Fruit fly (Drosophila melanogaster) whole organism, prepupa: Measurements from ENCODE around the gene CG7573.

ENCODE experiments used
- Blimp-1 ChIP-seq: fragments of 200-800 bp; sonication (Bioruptor generic); optimal IDR thresholded peaks from 3 replicates; lab custom pipeline; 2017; ENCODE audit warnings: missing biosample characterization, missing genetic modification characterization, mild to moderate bottlenecking, moderate library complexity, missing genetic modification reagents
- CG10631 ChIP-seq: fragments of 200-800 bp; sonication (Bioruptor generic); optimal IDR thresholded peaks from 2 replicates; lab custom pipeline; 2016; ENCODE audit warnings: missing biosample characterization, missing genetic modification characterization
- CG11294 ChIP-seq: fragments of 200-800 bp; sonication (Bioruptor generic); IDR thresholded peaks from 2 replicates; pipeline ENCODE4 v1.3.6; 2022; ENCODE audit warnings: missing biosample characterization, missing genetic modification characterization
- CG11762 ChIP-seq: fragments of 200-800 bp; sonication (Bioruptor generic); optimal IDR thresholded peaks from 3 replicates; lab custom pipeline; 2016; ENCODE audit warnings: missing biosample characterization, missing genetic modification characterization; ENCODE audit not compliant: insufficient read depth
- CG11902 ChIP-seq: fragments of 200-800 bp; sonication (Bioruptor generic); optimal IDR thresholded peaks from 3 replicates; lab custom pipeline; 2016; ENCODE audit warnings: missing biosample characterization, missing genetic modification characterization
- CG15336 ChIP-seq: fragments of 200-800 bp; sonication (Bioruptor generic); IDR thresholded peaks from 2 replicates; pipeline ENCODE4 v1.3.6; 2022; ENCODE audit warnings: missing biosample characterization, missing genetic modification characterization
- CG1621 ChIP-seq: fragments of 200-800 bp; sonication (Bioruptor generic); optimal IDR thresholded peaks from 3 replicates; lab custom pipeline; 2018; ENCODE audit warnings: missing biosample characterization, mild to moderate bottlenecking, missing genetic modification characterization
- CG16779 ChIP-seq: fragments of 200-800 bp; sonication (Bioruptor generic); optimal IDR thresholded peaks from 3 replicates; lab custom pipeline; 2017; ENCODE audit warnings: missing biosample characterization, mild to moderate bottlenecking, missing genetic modification characterization
- CG31627 ChIP-seq: fragments of 200-800 bp; sonication (Bioruptor generic); optimal IDR thresholded peaks from 3 replicates; lab custom pipeline; 2016; ENCODE audit warnings: missing biosample characterization, missing genetic modification characterization
- CG32006 ChIP-seq: fragments of 200-800 bp; sonication (Bioruptor generic); optimal IDR thresholded peaks from 3 replicates; lab custom pipeline; 2017; ENCODE audit warnings: missing biosample characterization, mild to moderate bottlenecking, missing genetic modification characterization
- CG34406 ChIP-seq: fragments of 200-800 bp; sonication (Bioruptor generic); optimal IDR thresholded peaks from 3 replicates; lab custom pipeline; 2016; ENCODE audit warnings: missing biosample characterization, missing genetic modification characterization
- CG3919 ChIP-seq: fragments of 200-800 bp; sonication (Bioruptor generic); optimal IDR thresholded peaks from 3 replicates; lab custom pipeline; 2016; ENCODE audit warnings: missing biosample characterization, missing genetic modification characterization
- CG4318 ChIP-seq: fragments of 200-800 bp; sonication (Bioruptor generic); optimal IDR thresholded peaks from 3 replicates; lab custom pipeline; 2017; ENCODE audit warnings: missing biosample characterization, mild to moderate bottlenecking, missing genetic modification characterization
- CG6163 ChIP-seq: fragments of 200-800 bp; sonication (Bioruptor generic); IDR thresholded peaks from 3 replicates; pipeline ENCODE4 v1.3.6; 2022; ENCODE audit warnings: missing biosample characterization, missing genetic modification characterization
- CG6276 ChIP-seq: fragments of 200-800 bp; sonication (Bioruptor generic); optimal IDR thresholded peaks from 2 replicates; lab custom pipeline; 2017; ENCODE audit warnings: missing biosample characterization, mild to moderate bottlenecking, missing genetic modification characterization
- CG6792 ChIP-seq: fragments of 200-800 bp; sonication (Bioruptor generic); optimal IDR thresholded peaks from 3 replicates; lab custom pipeline; 2016; ENCODE audit warnings: missing biosample characterization, missing genetic modification characterization
- CG6808 ChIP-seq: fragments of 200-800 bp; sonication (Bioruptor generic); optimal IDR thresholded peaks from 3 replicates; lab custom pipeline; 2017; ENCODE audit warnings: missing biosample characterization, missing genetic modification characterization, mild to moderate bottlenecking, moderate library complexity, missing genetic modification reagents
- CG6854 ChIP-seq: fragments of 200-800 bp; sonication (Bioruptor generic); optimal IDR thresholded peaks from 2 replicates; lab custom pipeline; 2017; ENCODE audit warnings: missing biosample characterization, mild to moderate bottlenecking, missing genetic modification characterization
- CG7368 ChIP-seq: fragments of 200-800 bp; sonication (Bioruptor generic); optimal IDR thresholded peaks from 3 replicates; lab custom pipeline; 2016; ENCODE audit warnings: missing biosample characterization, missing genetic modification characterization
- CG8119 ChIP-seq: fragments of 200-800 bp; sonication (Bioruptor generic); IDR thresholded peaks from 3 replicates; pipeline ENCODE4 v1.3.6; 2022; ENCODE audit warnings: missing biosample characterization, missing genetic modification characterization
- CG8319 ChIP-seq: fragments of 200-800 bp; sonication (Bioruptor generic); optimal IDR thresholded peaks from 3 replicates; lab custom pipeline; 2016; ENCODE audit warnings: missing biosample characterization, missing genetic modification characterization
- CG9139 ChIP-seq: fragments of 200-800 bp; sonication (Bioruptor generic); optimal IDR thresholded peaks from 3 replicates; lab custom pipeline; 2017; ENCODE audit warnings: missing biosample characterization, mild to moderate bottlenecking, missing genetic modification characterization
- Eip78C ChIP-seq: fragments of 200-800 bp; sonication (Bioruptor generic); peaks from one replicate; lab custom pipeline; 2016; ENCODE audit warnings: missing biosample characterization, missing genetic modification characterization
- Eip93F ChIP-seq: fragments of 200-800 bp; sonication (Bioruptor generic); optimal IDR thresholded peaks from 2 replicates; lab custom pipeline; 2016; ENCODE audit warnings: missing biosample characterization, mild to moderate bottlenecking, missing genetic modification characterization
- Hr38 ChIP-seq: sonication (Bioruptor generic); optimal IDR thresholded peaks from 2 replicates; lab custom pipeline; 2016; ENCODE audit warnings: missing biosample characterization, missing genetic modification characterization
- Hr39 ChIP-seq: fragments of 200-800 bp; sonication (Bioruptor generic); optimal IDR thresholded peaks from 2 replicates; lab custom pipeline; 2016; ENCODE audit warnings: missing biosample characterization, missing genetic modification characterization
- Hr4 ChIP-seq: fragments of 200-800 bp; sonication (Bioruptor generic); optimal IDR thresholded peaks from 3 replicates; lab custom pipeline; 2016; ENCODE audit warnings: missing biosample characterization, missing genetic modification characterization
- Met ChIP-seq: fragments of 200-800 bp; sonication (Bioruptor generic); optimal IDR thresholded peaks from 3 replicates; lab custom pipeline; 2016; ENCODE audit warnings: missing biosample characterization, missing genetic modification characterization
- OdsH ChIP-seq: fragments of 200-800 bp; sonication (Bioruptor generic); optimal IDR thresholded peaks from 3 replicates; lab custom pipeline; 2016; ENCODE audit warnings: missing biosample characterization, missing genetic modification characterization
- Smox ChIP-seq: fragments of 200-800 bp; sonication (Bioruptor generic); optimal IDR thresholded peaks from 3 replicates; lab custom pipeline; 2016; ENCODE audit warnings: missing biosample characterization, missing genetic modification characterization
- Sox102F ChIP-seq: fragments of 200-800 bp; sonication (Bioruptor generic); optimal IDR thresholded peaks from 2 replicates; lab custom pipeline; 2016; ENCODE audit warnings: missing biosample characterization, mild to moderate bottlenecking, missing genetic modification characterization
- Sox14 ChIP-seq: fragments of 200-800 bp; sonication (Bioruptor generic); optimal IDR thresholded peaks from 3 replicates; lab custom pipeline; 2016; ENCODE audit warnings: missing biosample characterization, missing genetic modification characterization
- Sox15 ChIP-seq: fragments of 200-800 bp; sonication (Bioruptor generic); optimal IDR thresholded peaks from 3 replicates; lab custom pipeline; 2016; ENCODE audit warnings: missing biosample characterization, missing genetic modification characterization
- acj6 ChIP-seq: fragments of 200-800 bp; sonication (Bioruptor generic); optimal IDR thresholded peaks from 3 replicates; lab custom pipeline; 2016; ENCODE audit warnings: missing biosample characterization, missing genetic modification characterization
- cyc ChIP-seq: fragments of 200-800 bp; sonication (Bioruptor generic); optimal IDR thresholded peaks from 3 replicates; lab custom pipeline; 2016; ENCODE audit warnings: missing biosample characterization, missing genetic modification characterization
- dac ChIP-seq: fragments of 200-800 bp; sonication (Bioruptor generic); optimal IDR thresholded peaks from 2 replicates; lab custom pipeline; 2017; ENCODE audit warnings: missing biosample characterization, mild to moderate bottlenecking, missing genetic modification characterization
- dsx ChIP-seq: fragments of 200-800 bp; optimal IDR thresholded peaks from 3 replicates; lab custom pipeline; 2019; ENCODE audit warnings: missing biosample characterization, mild to moderate bottlenecking, missing genetic modification characterization, moderate library complexity; ENCODE audit not compliant: poor library complexity, severe bottlenecking
- eg ChIP-seq: fragments of 200-800 bp; sonication (Bioruptor generic); IDR thresholded peaks from 3 replicates; pipeline ENCODE4 v1.3.6; 2022; ENCODE audit warnings: missing biosample characterization, missing genetic modification characterization
- esn ChIP-seq: fragments of 200-800 bp; sonication (Bioruptor generic); optimal IDR thresholded peaks from 2 replicates; lab custom pipeline; 2016; ENCODE audit warnings: missing biosample characterization, mild to moderate bottlenecking, missing genetic modification characterization, moderate library complexity
- fd59A ChIP-seq: fragments of 200-800 bp; sonication (Bioruptor generic); optimal IDR thresholded peaks from 2 replicates; lab custom pipeline; 2017; ENCODE audit warnings: missing biosample characterization, mild to moderate bottlenecking, missing genetic modification characterization, missing genetic modification reagents
- fd85E ChIP-seq: fragments of 200-800 bp; sonication (Bioruptor generic); optimal IDR thresholded peaks from 3 replicates; lab custom pipeline; 2016; ENCODE audit warnings: missing biosample characterization, missing genetic modification characterization
- fkh ChIP-seq: fragments of 200-800 bp; sonication (Bioruptor generic); optimal IDR thresholded peaks from 3 replicates; lab custom pipeline; 2017; ENCODE audit warnings: missing biosample characterization, mild to moderate bottlenecking, missing genetic modification characterization, moderate library complexity
- lz ChIP-seq: fragments of 200-800 bp; sonication (Bioruptor generic); optimal IDR thresholded peaks from 3 replicates; lab custom pipeline; 2016; ENCODE audit warnings: missing biosample characterization, missing genetic modification characterization
- pdm3 ChIP-seq: fragments of 200-800 bp; sonication (Bioruptor generic); optimal IDR thresholded peaks from 3 replicates; lab custom pipeline; 2016; ENCODE audit warnings: missing biosample characterization, missing genetic modification characterization
- salr ChIP-seq, 2 experiments: fragments of 200-800 bp; sonication (Bioruptor generic); optimal IDR thresholded peaks; 3 replicates each; lab custom pipeline; 2016 to 2018; ENCODE audit warnings: missing biosample characterization in 2 of 2, missing genetic modification characterization in 2 of 2, mild to moderate bottlenecking in 1 of 2
- ss ChIP-seq, 2 experiments: fragments of 200-800 bp; sonication (Bioruptor generic); optimal IDR thresholded peaks; 2 replicates in 1 of 2; 3 replicates in 1 of 2; lab custom pipeline; 2017 to 2018; ENCODE audit warnings: mild to moderate bottlenecking in 2 of 2, missing biosample characterization in 2 of 2, missing genetic modification characterization in 2 of 2, moderate library complexity in 1 of 2
- svp ChIP-seq: fragments of 200-800 bp; sonication (Bioruptor generic); peaks from one replicate; lab custom pipeline; 2016; ENCODE audit warnings: missing biosample characterization, missing genetic modification characterization
- topi ChIP-seq: fragments of 200-800 bp; sonication (Bioruptor generic); optimal IDR thresholded peaks from 3 replicates; lab custom pipeline; 2016; ENCODE audit warnings: missing biosample characterization, missing genetic modification characterization
- vri ChIP-seq: fragments of 200-800 bp; sonication (Bioruptor generic); optimal IDR thresholded peaks from 3 replicates; lab custom pipeline; 2016; ENCODE audit warnings: missing biosample characterization, mild to moderate bottlenecking, missing genetic modification characterization

Gene CG7573

DNA sequence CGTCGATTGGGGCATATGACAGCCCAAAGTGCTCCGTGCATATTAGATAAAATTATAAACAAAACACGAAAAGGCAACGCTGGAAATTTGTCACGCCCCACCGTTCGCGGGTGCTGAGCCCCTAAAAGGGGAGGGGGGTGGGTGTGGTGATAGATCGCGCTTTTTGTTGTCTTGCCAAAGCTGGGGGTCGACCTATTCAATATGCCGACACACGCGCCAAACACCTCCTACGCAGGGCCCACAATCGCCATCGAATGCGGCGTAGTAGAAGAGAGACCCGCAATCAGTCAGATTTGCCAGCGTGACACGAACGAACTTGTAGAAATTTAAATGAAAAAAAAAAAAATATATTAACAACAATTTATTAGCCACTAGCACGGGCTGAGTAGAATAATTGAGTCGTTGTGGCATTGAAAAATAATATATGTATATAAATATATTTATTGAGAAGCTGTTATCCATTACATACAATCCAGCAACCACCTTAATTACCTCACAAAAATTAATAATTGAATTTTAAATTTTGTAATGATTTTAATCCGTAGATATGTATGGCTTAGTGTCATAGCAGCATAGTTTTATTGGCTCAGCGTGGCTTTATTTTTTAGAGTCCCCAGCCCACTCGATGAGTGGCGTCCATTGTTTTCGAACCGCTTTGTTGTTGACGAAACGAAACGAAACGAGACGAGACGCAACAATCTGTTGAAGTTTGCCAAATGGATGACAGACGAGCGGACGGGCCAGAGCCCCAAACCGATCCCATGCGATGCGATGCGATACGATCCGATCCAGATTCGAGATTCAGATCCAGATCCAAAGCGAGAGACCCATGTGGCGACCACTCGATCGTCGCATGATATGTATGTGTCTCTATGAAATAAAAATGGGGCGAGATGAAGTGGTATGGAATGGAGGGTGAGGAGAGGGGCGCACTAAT is 37.7 kb downstream of the CG7573 start:
- peak; percentile 92 for TF ChIP-seq eg (GFP tag; lab: Robert Waterston, UW)
- TF ChIP-seq CG31627: peak; percentile 2
- TF ChIP-seq Eip93F: no peak
- TF ChIP-seq Met (GFP tag; lab: Kevin White, UChicago): peak; percentile 44
- TF ChIP-seq CG6792 (GFP tag; lab: Kevin White, UChicago): peak; percentile 70
- no peak for TF ChIP-seq fd85E (GFP tag; lab: Kevin White, UChicago)
- peak; percentile 97 for TF ChIP-seq CG15336
- peak; percentile 92 for TF ChIP-seq CG6276
- TF ChIP-seq CG4318: peak; percentile 90
- peak; percentile 40 for TF ChIP-seq Sox14 (GFP tag; lab: Kevin White, UChicago)
- peak; percentile 52 for TF ChIP-seq lz (GFP tag; lab: Kevin White, UChicago)
- TF ChIP-seq CG8319 (GFP tag; lab: Kevin White, UChicago): peak; percentile 47
- peak; percentile 69 for TF ChIP-seq esn (GFP tag; lab: Kevin White, UChicago)
- TF ChIP-seq Sox102F (GFP tag; lab: Kevin White, UChicago): peak; percentile 56
- TF ChIP-seq topi: peak; percentile 35
- TF ChIP-seq vri (GFP tag; lab: Kevin White, UChicago): peak; percentile 22
- TF ChIP-seq OdsH (GFP tag; lab: Kevin White, UChicago): peak; percentile 81
- TF ChIP-seq Blimp-1 (GFP tag; lab: Kevin White, UChicago): peak; percentile 63
- TF ChIP-seq fkh: no peak
- peak; percentile 83 for TF ChIP-seq fd59A (GFP tag; lab: Kevin White, UChicago)
- TF ChIP-seq CG11294 (GFP tag; lab: Robert Waterston, UW): peak; percentile 86
- TF ChIP-seq Hr4 (GFP tag; lab: Kevin White, UChicago): peak; percentile 79
- peak; percentile 76 for TF ChIP-seq CG10631 (GFP tag; lab: Kevin White, UChicago)
- TF ChIP-seq Hr38 (GFP tag; lab: Kevin White, UChicago): no peak
- TF ChIP-seq CG6163 (GFP tag; lab: Robert Waterston, UW): peak; percentile 90
- no peak for TF ChIP-seq CG7368
- TF ChIP-seq Smox: peak; percentile 44
- TF ChIP-seq dac (GFP tag; lab: Kevin White, UChicago): peak; percentile 64
- TF ChIP-seq cyc (GFP tag; lab: Kevin White, UChicago): peak; percentile 16
- peak; percentile 69 for TF ChIP-seq CG11762
- peak; percentile 11 for TF ChIP-seq CG6854 (GFP tag; lab: Kevin White, UChicago)
- peak; percentile 80 for TF ChIP-seq CG9139 (GFP tag; lab: Kevin White, UChicago)
- TF ChIP-seq CG1621 (tag; lab: Kevin White, UChicago): peak; percentile 85
- TF ChIP-seq Eip78C: peak; percentile 94
- peak; percentile 39 for TF ChIP-seq CG11902 (GFP tag; lab: Kevin White, UChicago)
- peak; percentile 65 to 66 for TF ChIP-seq salr (GFP tag; optimal IDR thresholded peaks at IDR 0.05; lab: Kevin White, UChicago)
- peak; percentile 91 for TF ChIP-seq CG16779 (tag; lab: Kevin White, UChicago)
- peak; percentile 85 to 90 for TF ChIP-seq ss (GFP tag; optimal IDR thresholded peaks at IDR 0.05; lab: Kevin White, UChicago)
- TF ChIP-seq CG34406 (GFP tag; lab: Kevin White, UChicago): peak; percentile 92
- peak; percentile 75 for TF ChIP-seq CG3919 (GFP tag; lab: Kevin White, UChicago)
- TF ChIP-seq CG8119: peak; percentile 98
- peak; percentile 79 for TF ChIP-seq dsx (GFP tag; lab: Kevin White, UChicago)
- peak; percentile 96 for TF ChIP-seq CG32006 (GFP tag; lab: Kevin White, UChicago)
- TF ChIP-seq CG6808 (GFP tag; lab: Kevin White, UChicago): peak; percentile 83
- no peak for TF ChIP-seq Hr39 (GFP tag; lab: Kevin White, UChicago)
- TF ChIP-seq acj6 (GFP tag; lab: Kevin White, UChicago): peak; percentile 81
- peak; percentile 57 for TF ChIP-seq svp (GFP tag; lab: Kevin White, UChicago)
- TF ChIP-seq pdm3 (GFP tag; lab: Kevin White, UChicago): peak; percentile 68
- peak; percentile 70 for TF ChIP-seq Sox15 (GFP tag; lab: Kevin White, UChicago)
